Fruit fly (Drosophila melanogaster): Measurements from ENCODE around the gene bif.

The bif gene

dm6 chrX:11715937-11716730 lies 37.4 kb downstream of the bif start (continued):
- no peak for TF ChIP-seq ash1 (GFP tag; optimal IDR thresholded peaks at IDR 0.05)
- TF ChIP-seq CG13775 (GFP tag; optimal IDR thresholded peaks at IDR 0.05): peak; percentile 85
- TF ChIP-seq CG4360 (GFP tag; IDR thresholded peaks at IDR 0.05): peak; percentile 34; the same call in 1 of the 2 replicates
- peak; percentile 51; the same call in 1 of the 2 replicates for TF ChIP-seq toy (GFP tag; IDR thresholded peaks at IDR 0.05)
- TF ChIP-seq Eip74EF (GFP tag; optimal IDR thresholded peaks at IDR 0.05): peak in 1 of 2 experiments; percentile 81
- no peak for TF ChIP-seq cad (GFP tag; optimal IDR thresholded peaks at IDR 0.05)
- peak; percentile 37 for TF ChIP-seq CG10543 (GFP tag; optimal IDR thresholded peaks at IDR 0.05)
- peak; percentile 86 for TF ChIP-seq al (GFP tag; IDR thresholded peaks at IDR 0.05)
- peak; percentile 66 for TF ChIP-seq dan (GFP tag; IDR thresholded peaks at IDR 0.05)
- peak; percentile 75 for TF ChIP-seq CG11560 (tag; IDR thresholded peaks at IDR 0.05)
- TF ChIP-seq Lpt (GFP tag; optimal IDR thresholded peaks at IDR 0.05): no peak
- TF ChIP-seq Atf6 (GFP tag; IDR thresholded peaks at IDR 0.05): peak; percentile 89
- TF ChIP-seq CG12942 (GFP tag; optimal IDR thresholded peaks at IDR 0.05): peak; percentile 82
- TF ChIP-seq NFAT (GFP tag; IDR thresholded peaks at IDR 0.05): peak; percentile 61
- TF ChIP-seq Abd-B (GFP tag; optimal IDR thresholded peaks at IDR 0.05): peak; percentile 89
- TF ChIP-seq ab (GFP tag; optimal IDR thresholded peaks at IDR 0.05): peak; percentile 38
- TF ChIP-seq CG12744 (GFP tag; optimal IDR thresholded peaks at IDR 0.05): peak; percentile 79
- TF ChIP-seq sob (GFP tag; IDR thresholded peaks at IDR 0.05): peak; percentile 82
- no peak for TF ChIP-seq Nf-YA (GFP tag; IDR thresholded peaks at IDR 0.05)
- peak; percentile 82 for TF ChIP-seq CG4404 (GFP tag; IDR thresholded peaks at IDR 0.05)
- TF ChIP-seq bowl (GFP tag; IDR thresholded peaks at IDR 0.05): 0 out of 2 replicates have a peak, but pooled peaks have one; percentile 17
- TF ChIP-seq gcm2 (GFP tag; optimal IDR thresholded peaks at IDR 0.05): peak; percentile 61
- TF ChIP-seq zen (tag; optimal IDR thresholded peaks at IDR 0.05): peak; percentile 85
- TF ChIP-seq Blimp-1 (GFP tag; optimal IDR thresholded peaks at IDR 0.05): peak; percentile 81
- peak; percentile 80 for TF ChIP-seq CG33213 (GFP tag; optimal IDR thresholded peaks at IDR 0.05)
- peak; percentile 79 for TF ChIP-seq D19B (GFP tag; optimal IDR thresholded peaks at IDR 0.05)
- TF ChIP-seq jigr1 (GFP tag; IDR thresholded peaks at IDR 0.05): peak; percentile 72; the same call in 2 of the 3 replicates
- TF ChIP-seq dati (GFP tag; IDR thresholded peaks at IDR 0.05): peak; percentile 53; the same call in 1 of the 2 replicates
- TF ChIP-seq CG13424 (tag; optimal IDR thresholded peaks at IDR 0.05): peak; percentile 89
- peak; percentile 50; the same call in 1 of the 4 replicates for TF ChIP-seq chinmo (GFP tag; IDR thresholded peaks at IDR 0.05; ENCODE audit: partially characterized antibody)
- peak; percentile 87 for TF ChIP-seq CG11504 (tag; optimal IDR thresholded peaks at IDR 0.05)
- no peak for TF ChIP-seq CG7745 (tag; optimal IDR thresholded peaks at IDR 0.05)
- TF ChIP-seq Rfx (GFP tag; IDR thresholded peaks at IDR 0.05): peak; percentile 87
- peak; percentile 89 for TF ChIP-seq chn (GFP tag; optimal IDR thresholded peaks at IDR 0.05)
- peak; percentile 29; the same call in 1 of the 2 replicates for TF ChIP-seq tna (GFP tag; IDR thresholded peaks at IDR 0.05; ENCODE audit: partially characterized antibody)
- peak; percentile 77 for TF ChIP-seq CG15011 (GFP tag; optimal IDR thresholded peaks at IDR 0.05)
- peak; percentile 76; the same call in 2 of the 3 replicates for TF ChIP-seq CG11093 (GFP tag; IDR thresholded peaks at IDR 0.05)
- TF ChIP-seq gsb (GFP tag; IDR thresholded peaks at IDR 0.05): peak; percentile 73
- peak; percentile 72 for TF ChIP-seq jumu (GFP tag; optimal IDR thresholded peaks at IDR 0.05)
- peak; percentile 59 for TF ChIP-seq CG6654 (GFP tag; optimal IDR thresholded peaks at IDR 0.05)
- peak; percentile 67 for TF ChIP-seq ap (GFP tag; IDR thresholded peaks at IDR 0.05)
- peak; percentile 78 for TF ChIP-seq CG1647 (GFP tag; optimal IDR thresholded peaks at IDR 0.05)
- TF ChIP-seq kni (GFP tag; optimal IDR thresholded peaks at IDR 0.05): no peak
- TF ChIP-seq CG14050 (GFP tag; IDR thresholded peaks at IDR 0.05): peak; percentile 55; the same call in 2 of the 3 replicates
- peak; percentile 3 for TF ChIP-seq Hey (tag; optimal IDR thresholded peaks at IDR 0.05)
- peak; percentile 82 for TF ChIP-seq CG11398 (GFP tag; optimal IDR thresholded peaks at IDR 0.05)
- TF ChIP-seq en (GFP tag; optimal IDR thresholded peaks at IDR 0.05): peak; percentile 67
- peak; percentile 63; the same call in 1 of the 3 replicates for TF ChIP-seq zen2 (GFP tag; IDR thresholded peaks at IDR 0.05; ENCODE audit: partially characterized antibody)
- peak; percentile 48; the same call in 2 of the 3 replicates for TF ChIP-seq CG14860 (GFP tag; IDR thresholded peaks at IDR 0.05; ENCODE audit: partially characterized antibody)

Data from whole organism, embryonic.